Worm (Caenorhabditis elegans) whole organism, young adult: ENCODE measurements around the gene C13F10.8.

Experiments used
- B0261.1 ChIP-seq: sonication (generic microtip); optimal IDR thresholded peaks from 2 replicates; lab custom pipeline; 2016; ENCODE audit warnings: mild to moderate bottlenecking, missing genetic modification characterization, moderate library complexity, missing compliant biosample characterization
- B0336.3 ChIP-seq: fragments of 200-800 bp; sonication (Bioruptor generic); IDR thresholded peaks from 2 replicates; pipeline ENCODE4 v1.3.6; 2022; ENCODE audit warnings: missing genetic modification characterization, missing compliant biosample characterization
- C17E4.6 ChIP-seq: fragments of 200-800 bp; sonication (Bioruptor generic); IDR thresholded peaks from 2 replicates; pipeline ENCODE4 v1.3.6; 2022; ENCODE audit warnings: missing genetic modification reagents, missing genetic modification characterization, missing compliant biosample characterization
- D2030.7 ChIP-seq: fragments of 200-800 bp; sonication (Bioruptor generic); IDR thresholded peaks from 2 replicates; pipeline ENCODE4 v1.3.6; 2022; ENCODE audit warnings: missing genetic modification reagents, missing genetic modification characterization, missing compliant biosample characterization
- F52B5.7 ChIP-seq: sonication (generic microtip); optimal IDR thresholded peaks from 2 replicates; lab custom pipeline; 2016; ENCODE audit warnings: mild to moderate bottlenecking, missing genetic modification characterization, missing compliant biosample characterization
- Y53G8AR.9 ChIP-seq: fragments of 200-800 bp; sonication (Bioruptor generic); conservative IDR thresholded peaks from 2 replicates; pipeline ENCODE4 v1.3.6; 2022; ENCODE audit warnings: missing genetic modification reagents, missing genetic modification characterization, missing compliant biosample characterization
- atf-7 ChIP-seq: sonication (generic microtip); optimal IDR thresholded peaks from 2 replicates; lab custom pipeline; 2017; ENCODE audit warnings: mild to moderate bottlenecking, missing genetic modification characterization, missing compliant biosample characterization
- attf-3 ChIP-seq: fragments of 200-800 bp; sonication (Bioruptor generic); conservative IDR thresholded peaks from 2 replicates; pipeline ENCODE4 v1.3.6; 2022; ENCODE audit warnings: missing genetic modification reagents, missing genetic modification characterization, missing compliant biosample characterization
- bed-2 ChIP-seq: fragments of 200-800 bp; sonication (Bioruptor generic); IDR thresholded peaks from 2 replicates; pipeline ENCODE4 v1.3.6; 2022; ENCODE audit warnings: missing genetic modification reagents, missing genetic modification characterization, missing compliant biosample characterization
- cebp-1 ChIP-seq, 2 experiments: fragments of 200-800 bp in 1 of 2; sonication (Bioruptor generic) in 1 of 2; sonication (generic microtip) in 1 of 2; IDR thresholded peaks in 1 of 2; optimal IDR thresholded peaks in 1 of 2; 2 replicates each; pipeline versions ENCODE4 v1.3.6 to Lab custom; 2017 to 2022; ENCODE audit warnings: missing compliant biosample characterization in 2 of 2, missing genetic modification characterization in 2 of 2, mild to moderate bottlenecking in 1 of 2, missing genetic modification reagents in 1 of 2, moderate library complexity in 1 of 2
- ceh-91 ChIP-seq: fragments of 200-800 bp; sonication (Bioruptor generic); IDR thresholded peaks from 2 replicates; pipeline ENCODE4 v1.3.6; 2022; ENCODE audit warnings: missing genetic modification reagents, missing genetic modification characterization, missing compliant biosample characterization
- dpff-1 ChIP-seq: sonication (generic microtip); optimal IDR thresholded peaks from 2 replicates; lab custom pipeline; 2017; ENCODE audit warnings: mild to moderate bottlenecking, missing genetic modification characterization, missing compliant biosample characterization
- efl-1 ChIP-seq: fragments of 150-350 bp; optimal IDR thresholded peaks from 2 replicates; lab custom pipeline; 2014; ENCODE audit warnings: missing biosample characterization, missing genetic modification reagents, missing genetic modification characterization
- ekl-4 ChIP-seq: fragments of 200-800 bp; sonication (Bioruptor generic); IDR thresholded peaks from 2 replicates; pipeline ENCODE4 v1.3.6; 2022; ENCODE audit warnings: missing genetic modification reagents, missing genetic modification characterization, missing compliant biosample characterization
- gei-17 ChIP-seq: fragments of 200-800 bp; sonication (Bioruptor generic); optimal IDR thresholded peaks from 2 replicates; lab custom pipeline; 2018; ENCODE audit warnings: mild to moderate bottlenecking, missing genetic modification characterization, missing compliant biosample characterization
- hmg-20 ChIP-seq: fragments of 200-800 bp; sonication (Bioruptor generic); IDR thresholded peaks from 2 replicates; pipeline ENCODE4 v1.3.6; 2022; ENCODE audit warnings: missing genetic modification reagents, missing genetic modification characterization, missing compliant biosample characterization
- let-526 ChIP-seq: fragments of 200-800 bp; sonication (Bioruptor generic); IDR thresholded peaks from 2 replicates; pipeline ENCODE4 v1.3.6; 2022; ENCODE audit warnings: missing genetic modification reagents, missing genetic modification characterization, missing compliant biosample characterization
- lin-35 ChIP-seq, 3 experiments: fragments of 150-350 bp in 2 of 3; sonication (generic microtip) in 1 of 3; optimal IDR thresholded peaks; 2 replicates each; lab custom pipeline; 2014 to 2018; ENCODE audit warnings: missing biosample characterization in 3 of 3, missing genetic modification characterization in 3 of 3, missing genetic modification reagents in 3 of 3
- lin-40 ChIP-seq: sonication (generic microtip); optimal IDR thresholded peaks from 2 replicates; lab custom pipeline; 2016; ENCODE audit warnings: missing genetic modification characterization, mild to moderate bottlenecking, missing compliant biosample characterization, missing genotype, missing genetic modification reagents
- madf-3 ChIP-seq: fragments of 200-800 bp; sonication (Bioruptor generic); IDR thresholded peaks from 2 replicates; pipeline ENCODE4 v1.3.6; 2022; ENCODE audit warnings: missing genetic modification reagents, missing genetic modification characterization, missing compliant biosample characterization
- madf-6 ChIP-seq: fragments of 200-800 bp; sonication (Bioruptor generic); IDR thresholded peaks from 2 replicates; pipeline ENCODE4 v1.3.6; 2022; ENCODE audit warnings: missing genetic modification reagents, missing genetic modification characterization, missing compliant biosample characterization
- mel-28 ChIP-seq: sonication (generic microtip); optimal IDR thresholded peaks from 2 replicates; lab custom pipeline; 2016; ENCODE audit warnings: borderline replicate concordance, mild to moderate bottlenecking, missing genetic modification characterization, missing compliant biosample characterization
- mes-4 ChIP-seq: sonication (generic microtip); optimal IDR thresholded peaks from 2 replicates; lab custom pipeline; 2016; ENCODE audit warnings: missing genotype, missing genetic modification characterization, missing compliant biosample characterization
- nfya-2 ChIP-seq: fragments of 200-800 bp; sonication (Bioruptor generic); IDR thresholded peaks from 2 replicates; pipeline ENCODE4 v1.3.6; 2022; ENCODE audit warnings: missing genetic modification reagents, missing genetic modification characterization, missing compliant biosample characterization
- nhr-80 ChIP-seq: sonication (generic microtip); optimal IDR thresholded peaks from 2 replicates; lab custom pipeline; 2016; ENCODE audit warnings: missing genetic modification characterization, missing compliant biosample characterization
- pbrm-1 ChIP-seq: fragments of 200-800 bp; sonication (Bioruptor generic); IDR thresholded peaks from 2 replicates; pipeline ENCODE4 v1.3.6; 2022; ENCODE audit warnings: missing genetic modification reagents, missing genetic modification characterization, missing compliant biosample characterization
- snpc-1.3 ChIP-seq: sonication (generic microtip); optimal IDR thresholded peaks from 2 replicates; lab custom pipeline; 2017; ENCODE audit warnings: missing genetic modification characterization, mild to moderate bottlenecking, missing compliant biosample characterization, antibody characterized with exemption, moderate library complexity, missing genotype, missing genetic modification reagents; ENCODE audit not compliant: insufficient read depth
- snpc-4 ChIP-seq, 5 experiments: fragments of 150-350 bp in 1 of 5; sonication (generic microtip) in 4 of 5; optimal IDR thresholded peaks; 2 replicates each; lab custom pipeline; 2014 to 2018; ENCODE audit warnings: missing genetic modification characterization in 5 of 5, missing biosample characterization in 3 of 5, antibody characterized with exemption in 2 of 5, mild to moderate bottlenecking in 2 of 5, missing compliant biosample characterization in 2 of 5, missing genotype in 2 of 5, moderate library complexity in 2 of 5, missing genetic modification reagents in 1 of 5
- somi-1 ChIP-seq: fragments of 200-800 bp; sonication (Bioruptor generic); optimal IDR thresholded peaks from 2 replicates; lab custom pipeline; 2018; ENCODE audit warnings: mild to moderate bottlenecking, missing genetic modification characterization, missing compliant biosample characterization
- ztf-25 ChIP-seq: fragments of 200-800 bp; sonication (Bioruptor generic); IDR thresholded peaks from 2 replicates; pipeline ENCODE4 v1.3.6; 2022; ENCODE audit warnings: missing genetic modification reagents, missing genetic modification characterization, missing compliant biosample characterization
- ztf-26 ChIP-seq: sonication (generic microtip); optimal IDR thresholded peaks from 2 replicates; lab custom pipeline; 2017; ENCODE audit warnings: missing genetic modification characterization, missing compliant biosample characterization

The C13F10.8 gene

ce11 chrV:7193562-7193961, 27.3 kb downstream of the C13F10.8 start, which contains the start of gene F09G2.8:
TSS of gene F09G2.8 (minus strand) at chrV:7193662.
- TF ChIP-seq B0336.3 (GFP tag; lab: Robert Waterston, UW) (no peak), madf-6 (GFP tag; lab: Robert Waterston, UW) (0 out of 2 replicates have a peak, but pooled peaks have one; percentile 11)

DNA sequence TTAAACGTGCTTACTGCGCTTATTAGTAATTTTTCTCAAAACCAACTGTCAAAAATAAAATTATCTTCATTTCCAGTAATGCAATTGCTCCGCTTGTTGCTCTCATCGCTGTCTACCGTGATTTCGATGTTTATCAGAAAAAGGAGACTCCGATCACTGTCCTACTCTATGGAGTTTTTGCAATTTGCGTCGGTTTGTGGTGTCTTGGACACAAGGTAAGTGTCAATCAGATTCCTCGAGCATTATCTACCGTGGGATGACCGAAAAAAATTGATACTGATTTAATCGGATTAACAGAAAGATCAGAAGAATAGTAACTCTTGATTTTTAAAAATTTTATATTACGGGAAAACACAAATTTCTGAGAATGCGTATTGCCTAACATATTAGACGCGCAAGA, 33.5 kb downstream of the C13F10.8 start:
- TF ChIP-seq lin-40 (tag; lab: Kevin White, UChicago) (no peak), nhr-80 (tag; lab: Kevin White, UChicago) (peak; percentile 55)

ce11 chrV:7186599-7186998, 34.2 kb downstream of the C13F10.8 start:
- no peak for TF ChIP-seq ztf-26
- TF ChIP-seq nhr-80 (tag; lab: Kevin White, UChicago) = peak; percentile 68
- TF ChIP-seq ztf-25 = no peak
- TF ChIP-seq cebp-1 (GFP tag; IDR thresholded peaks at IDR 0.05; lab: Robert Waterston, UW) = no peak
- TF ChIP-seq cebp-1 (tag; optimal IDR thresholded peaks at IDR 0.05; lab: Kevin White, UChicago) = peak; percentile 49
- TF ChIP-seq bed-2 = no peak
- no peak for TF ChIP-seq lin-35 (GFP tag; optimal IDR thresholded peaks at IDR 0.05; lab: Kevin White, UChicago)
- TF ChIP-seq, all 124 proteins: peak for 2

DNA sequence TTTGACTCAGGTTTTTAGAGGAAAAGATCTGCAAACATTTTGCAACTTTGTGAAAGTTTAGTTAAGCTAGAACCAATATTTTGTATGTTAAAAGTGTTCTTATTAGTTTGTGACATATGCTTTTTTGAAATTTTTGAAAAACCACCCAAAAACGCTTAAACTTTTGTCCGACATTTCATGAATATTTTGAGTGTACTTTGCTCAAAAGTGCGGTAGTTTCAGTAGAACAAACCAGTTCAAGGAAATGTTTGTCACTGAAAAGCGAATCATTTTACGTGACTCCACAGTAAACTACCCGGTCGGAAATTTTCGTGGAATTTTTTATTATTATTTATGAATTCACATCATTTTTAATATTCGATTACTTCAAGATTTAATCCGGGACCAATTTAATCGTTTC, 36.3 kb downstream of the C13F10.8 start, which contains the start of gene pitr-5:
Gene pitr-5, plus strand, starts transcription at position 301 of the 400 bp plus-strand sequence.
- TF ChIP-seq D2030.7 (GFP tag; lab: Robert Waterston, UW) (no peak), let-526 (GFP tag; lab: Robert Waterston, UW) (no peak), madf-3 (no peak), mel-28 (no peak), pbrm-1 (GFP tag; lab: Robert Waterston, UW) (no peak), snpc-1.3 (tag; lab: Kevin White, UChicago) (no peak), nfya-2 (GFP tag; lab: Robert Waterston, UW) (no peak), atf-7 (tag; lab: Kevin White, UChicago) (no peak), F52B5.7 (no peak), ceh-91 (GFP tag; lab: Robert Waterston, UW) (no peak), dpff-1 (no peak), Y53G8AR.9 (GFP tag; lab: Robert Waterston, UW) (no peak), C17E4.6 (GFP tag; lab: Robert Waterston, UW) (no peak), ekl-4 (no peak), hmg-20 (GFP tag; lab: Robert Waterston, UW) (no peak), gei-17 (GFP tag; lab: Kevin White, UChicago) (no peak)

DNA sequence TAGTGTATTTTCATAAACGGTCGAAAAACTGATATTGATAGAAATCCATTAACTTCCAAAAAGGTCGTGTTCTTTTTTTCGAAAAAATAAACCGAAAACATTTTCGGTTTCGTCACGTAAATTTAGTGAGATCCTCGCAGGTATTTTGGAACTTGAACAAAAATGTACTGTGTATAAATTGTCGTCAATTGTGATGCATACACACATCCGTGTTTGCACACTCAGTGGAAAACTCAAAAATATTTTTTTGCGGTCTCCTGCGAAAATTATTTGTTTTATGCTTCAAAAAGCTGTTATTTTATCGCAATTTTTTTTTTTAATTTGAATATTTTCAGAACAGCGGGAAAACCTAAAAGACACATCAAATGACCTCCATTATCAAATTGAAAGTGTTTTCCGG, 42.0 kb downstream of the C13F10.8 start, which contains the start of gene cpsf-2:
Gene cpsf-2, plus strand, starts transcription at position 330 of the 400 bp plus-strand sequence.
- TF ChIP-seq B0261.1 (tag; lab: Kevin White, UChicago) (no peak), efl-1 (GFP tag; lab: Kevin White, UChicago) (peak; percentile 3)

- TF ChIP-seq snpc-4 (GFP tag; optimal IDR thresholded peaks at IDR 0.05; lab: Kevin White, UChicago) (no peak), snpc-4 (tag; optimal IDR thresholded peaks at IDR 0.05; lab: Kevin White, UChicago) (no peak), somi-1 (GFP tag; lab: Kevin White, UChicago) (no peak), atf-7 (tag; lab: Kevin White, UChicago) (no peak), attf-3 (GFP tag; lab: Robert Waterston, UW) (no peak), ztf-25 (no peak), mes-4 (tag; lab: Kevin White, UChicago) (no peak)
Observed at ce11 chrV:7175201-7175600, 45.6 kb downstream of the C13F10.8 start, which contains the start of gene lgc-39. TSS of gene lgc-39 (plus strand) at chrV:7175501.
